Worm (Caenorhabditis elegans): Measurements from ENCODE around the gene pqn-13.
"Not testable (repeated sequence)": the region's sequence is repeated elsewhere in the genome, so short reads cannot be mapped to it uniquely, and the experiment has no call there.

pqn-13 gene

ce11 chrV:5666036-5666729, 9.7 kb downstream of the pqn-13 start, which contains the start of gene C14C11.7 (continued):
- TF ChIP-seq let-526 (GFP tag; IDR thresholded peaks at IDR 0.05) (no peak), zim-3 (tag; optimal IDR thresholded peaks at IDR 0.05) (no peak), unc-62 (GFP tag; optimal IDR thresholded peaks at IDR 0.05) (no peak), lir-1 (GFP tag; conservative IDR thresholded peaks at IDR 0.05) (no peak), lin-54 (GFP tag; optimal IDR thresholded peaks at IDR 0.05) (no peak), aptf-2 (GFP tag; conservative IDR thresholded peaks at IDR 0.05) (no peak), sptf-2 (GFP tag; optimal IDR thresholded peaks at IDR 0.05) (no peak), efl-1 (GFP tag; optimal IDR thresholded peaks at IDR 0.05) (peak; percentile 50), C17E4.6 (GFP tag; IDR thresholded peaks at IDR 0.05) (no peak), rcor-1 (GFP tag; IDR thresholded peaks at IDR 0.05) (no peak), sdz-38 (tag; optimal IDR thresholded peaks at IDR 0.05) (no peak), cebp-1 (GFP tag; IDR thresholded peaks at IDR 0.05) (no peak), cebp-1 (tag; optimal IDR thresholded peaks at IDR 0.05) (no peak), ceh-91 (GFP tag; IDR thresholded peaks at IDR 0.05) (no peak), F22D6.2 (tag; optimal IDR thresholded peaks at IDR 0.05) (no peak), bed-2 (GFP tag; IDR thresholded peaks at IDR 0.05) (no peak), pbrm-1 (GFP tag; IDR thresholded peaks at IDR 0.05) (no peak), ztf-3 (GFP tag; optimal IDR thresholded peaks at IDR 0.05) (no peak), D2030.7 (GFP tag; IDR thresholded peaks at IDR 0.05) (no peak), hsf-1 (GFP tag; IDR thresholded peaks at IDR 0.05) (no peak), akir-1 (GFP tag; optimal IDR thresholded peaks at IDR 0.05) (no peak), pha-4 (tag; optimal IDR thresholded peaks at IDR 0.05) (no peak), F33H1.4 (GFP tag; IDR thresholded peaks at IDR 0.05) (peak; percentile 81), attf-5 (GFP tag; optimal IDR thresholded peaks at IDR 0.05) (no peak), unc-130 (GFP tag; optimal IDR thresholded peaks at IDR 0.05) (no peak), ceh-27 (GFP tag; optimal IDR thresholded peaks at IDR 0.05) (no peak), madf-3 (GFP tag; IDR thresholded peaks at IDR 0.05) (no peak), F57C9.4 (tag; optimal IDR thresholded peaks at IDR 0.05) (no peak), dpl-1 (GFP tag; optimal IDR thresholded peaks at IDR 0.05) (no peak), atf-7 (tag; optimal IDR thresholded peaks at IDR 0.05) (no peak)

DNA sequence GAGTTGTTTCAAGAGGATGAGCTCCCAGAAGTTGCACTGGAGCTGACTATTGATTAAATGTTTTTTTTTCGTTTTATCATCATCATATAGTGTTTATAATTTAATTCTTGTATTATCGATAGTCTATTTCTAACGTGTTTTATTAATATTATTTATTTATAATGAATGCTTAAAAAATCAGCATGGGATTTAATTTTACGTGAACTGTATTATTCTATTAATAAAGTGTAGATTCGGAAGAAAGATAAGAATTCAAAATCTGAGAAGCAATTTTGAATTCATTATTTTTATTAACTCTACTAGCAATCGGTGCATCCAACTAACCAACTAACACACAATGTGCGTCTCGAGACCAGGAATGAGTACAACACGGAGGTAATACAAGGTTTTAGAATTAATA, 12.6 kb downstream of the pqn-13 start, which contains the start of gene C14C11.1:
C14C11.1 (plus strand) TSS at position 301 of the 400 bp plus-strand sequence.
- TF ChIP-seq F39B2.1, Y56A3A.18, nhr-120 (GFP tag; IDR thresholded peaks at IDR 0.05): not testable (repeated sequence)

DNA sequence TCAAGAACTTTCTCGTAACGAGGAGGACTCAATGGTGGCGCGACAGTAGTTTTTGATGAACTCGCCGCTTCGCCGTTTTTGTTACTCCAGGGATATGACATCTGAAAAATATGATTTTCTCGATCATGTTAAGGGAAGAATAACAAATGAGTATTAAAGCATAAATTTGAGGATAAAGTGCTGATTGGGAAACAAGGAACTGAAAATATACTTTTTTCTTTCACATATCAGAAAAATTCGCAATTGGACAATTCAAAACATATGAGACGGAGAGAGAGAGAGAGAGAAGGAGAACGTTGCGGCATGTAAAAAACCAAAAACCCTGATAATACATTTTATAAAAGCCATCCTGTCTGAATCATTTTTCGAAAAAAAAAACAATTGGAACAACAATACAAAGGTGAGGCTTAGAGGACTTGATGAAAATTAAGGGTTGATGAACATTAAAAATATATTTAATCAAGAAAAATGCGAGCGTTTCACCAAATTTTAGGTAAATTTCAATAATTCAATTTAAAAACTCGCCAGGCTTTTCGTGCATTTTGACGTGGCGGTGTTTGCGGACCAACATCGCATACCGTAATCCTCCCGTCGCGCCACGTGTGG, 15.2 kb downstream of the pqn-13 start, which contains the start of the genes mut-14 and C14C11.2:
mut-14 (minus strand) TSS at position 101 of the 606 bp plus-strand sequence.
C14C11.2 (plus strand) TSS at position 556 of the 606 bp plus-strand sequence.
- TF ChIP-seq lsl-1 (GFP tag; optimal IDR thresholded peaks at IDR 0.05) (peak; percentile 66), F57A8.1 (GFP tag; optimal IDR thresholded peaks at IDR 0.05) (no peak), D2030.7 (GFP tag; IDR thresholded peaks at IDR 0.05) (peak; percentile 33; the same call in 1 of the 2 replicates), T07F8.4 (tag; optimal IDR thresholded peaks at IDR 0.05) (no peak), cebp-2 (GFP tag; IDR thresholded peaks at IDR 0.05) (no peak), Y53F4B.3 (GFP tag; IDR thresholded peaks at IDR 0.05) (no peak), lin-26 (GFP tag; IDR thresholded peaks at IDR 0.05) (no peak), akir-1 (GFP tag; optimal IDR thresholded peaks at IDR 0.05) (no peak), ekl-4 (GFP tag; IDR thresholded peaks at IDR 0.05) (no peak), xnd-1 (tag; optimal IDR thresholded peaks at IDR 0.05) (no peak), F33H1.4 (GFP tag; IDR thresholded peaks at IDR 0.05) (peak; percentile 39), snpc-1.1 (tag; optimal IDR thresholded peaks at IDR 0.05; ENCODE audit: insufficient read depth) (no peak), egl-44 (GFP tag; IDR thresholded peaks at IDR 0.05) (no peak), ets-4 (GFP tag; optimal IDR thresholded peaks at IDR 0.05) (no peak), gei-17 (GFP tag; optimal IDR thresholded peaks at IDR 0.05) (no peak), F22D6.2 (tag; optimal IDR thresholded peaks at IDR 0.05) (no peak), mxl-1 (tag; optimal IDR thresholded peaks at IDR 0.05) (no peak), mcd-1 (GFP tag; IDR thresholded peaks at IDR 0.05) (no peak), madf-3 (GFP tag; IDR thresholded peaks at IDR 0.05) (no peak)

All from whole organism, young adult.